Worm (Caenorhabditis elegans) whole organism, L1 larva: ENCODE results near the gene T27F7.12.

Source experiments
- C04F5.9 ChIP-seq: sonication (generic microtip); optimal IDR thresholded peaks from 2 replicates; lab custom pipeline; 2016; ENCODE audit warnings: missing genetic modification characterization, missing compliant biosample characterization
- C16A3.4 ChIP-seq: fragments of 150-350 bp; optimal IDR thresholded peaks from 2 replicates; lab custom pipeline; 2014; ENCODE audit warnings: missing biosample characterization, missing genetic modification characterization
- F16B12.6 ChIP-seq: fragments of 150-350 bp; optimal IDR thresholded peaks from 2 replicates; lab custom pipeline; 2014; ENCODE audit warnings: missing biosample characterization, missing genetic modification characterization
- aha-1 ChIP-seq: fragments of 150-350 bp; optimal IDR thresholded peaks from 2 replicates; lab custom pipeline; 2014; ENCODE audit warnings: missing biosample characterization, missing genetic modification characterization
- alr-1 ChIP-seq: fragments of 200-800 bp; sonication (Bioruptor generic); optimal IDR thresholded peaks from 2 replicates; lab custom pipeline; 2018; ENCODE audit warnings: borderline replicate concordance, mild to moderate bottlenecking, missing genetic modification characterization, missing compliant biosample characterization
- ama-1 ChIP-seq: fragments of 150-350 bp; optimal IDR thresholded peaks from 2 replicates; lab custom pipeline; 2014
- blmp-1 ChIP-seq: fragments of 150-350 bp; optimal IDR thresholded peaks from 2 replicates; lab custom pipeline; 2014; ENCODE audit warnings: missing biosample characterization, missing genetic modification characterization
- ceh-88 ChIP-seq: fragments of 200-800 bp; sonication (Bioruptor generic); IDR thresholded peaks from 2 replicates; pipeline ENCODE4 v1.3.6; 2022; ENCODE audit warnings: missing genetic modification characterization, missing compliant biosample characterization
- dpl-1 ChIP-seq, 3 experiments: fragments of 150-350 bp in 2 of 3; sonication (generic microtip) in 1 of 3; optimal IDR thresholded peaks; 2 replicates each; lab custom pipeline; 2014 to 2017; ENCODE audit warnings: missing biosample characterization in 3 of 3, missing genetic modification characterization in 3 of 3, missing genetic modification reagents in 3 of 3
- efl-1 ChIP-seq, 4 experiments: fragments of 150-350 bp; optimal IDR thresholded peaks in 3 of 4; peaks in 1 of 4; 1 replicate in 1 of 4; 2 replicates in 3 of 4; lab custom pipeline; 2014; ENCODE audit warnings: missing biosample characterization in 2 of 4, missing genetic modification characterization in 2 of 4, missing genetic modification reagents in 2 of 4
- elt-3 ChIP-seq, 6 experiments: fragments of 150-350 bp in 1 of 6; sonication (generic microtip); optimal IDR thresholded peaks; 2 replicates each; lab custom pipeline; 2017 to 2018; ENCODE audit warnings: missing biosample characterization in 6 of 6, missing genetic modification characterization in 6 of 6, inconsistent platforms in 1 of 6
- ets-5 ChIP-seq: fragments of 200-800 bp; sonication (Bioruptor generic); IDR thresholded peaks from 2 replicates; pipeline ENCODE4 v1.3.6; 2022; ENCODE audit warnings: missing genetic modification characterization, missing compliant biosample characterization
- fkh-4 ChIP-seq: sonication (generic microtip); optimal IDR thresholded peaks from 2 replicates; lab custom pipeline; 2016; ENCODE audit warnings: missing compliant biosample characterization, missing genetic modification characterization, borderline replicate concordance
- fkh-8 ChIP-seq: sonication (generic microtip); optimal IDR thresholded peaks from 2 replicates; lab custom pipeline; 2016; ENCODE audit warnings: mild to moderate bottlenecking, missing genetic modification characterization, missing compliant biosample characterization
- hlh-4 ChIP-seq: sonication (generic microtip); optimal IDR thresholded peaks from 2 replicates; lab custom pipeline; 2016; ENCODE audit warnings: mild to moderate bottlenecking, missing genetic modification characterization, missing compliant biosample characterization
- isw-1 ChIP-seq: fragments of 200-800 bp; sonication (Bioruptor generic); IDR thresholded peaks from 2 replicates; pipeline ENCODE4 v1.3.6; 2022; ENCODE audit warnings: missing genetic modification characterization, missing compliant biosample characterization
- jun-1 ChIP-seq: fragments of 150-350 bp; optimal IDR thresholded peaks from 2 replicates; lab custom pipeline; 2014; ENCODE audit warnings: missing biosample characterization, missing genetic modification reagents, missing genetic modification characterization
- lin-13 ChIP-seq: fragments of 150-350 bp; optimal IDR thresholded peaks from 2 replicates; lab custom pipeline; 2014; ENCODE audit warnings: missing biosample characterization, missing genetic modification reagents, missing genetic modification characterization
- lin-14 ChIP-seq: fragments of 200-800 bp; sonication (Bioruptor generic); optimal IDR thresholded peaks from 2 replicates; lab custom pipeline; 2018; ENCODE audit warnings: mild to moderate bottlenecking, missing genetic modification characterization, moderate library complexity, missing compliant biosample characterization
- lin-15B ChIP-seq: fragments of 150-350 bp; sonication (generic microtip); optimal IDR thresholded peaks from 3 replicates; lab custom pipeline; 2014; ENCODE audit warnings: missing biosample characterization, missing genetic modification characterization
- lin-35 ChIP-seq, 2 experiments: fragments of 150-350 bp; optimal IDR thresholded peaks; 2 replicates each; lab custom pipeline; 2014; ENCODE audit warnings: missing biosample characterization in 2 of 2, missing genetic modification characterization in 2 of 2, missing genetic modification reagents in 2 of 2
- lin-39 ChIP-seq: fragments of 150-350 bp; optimal IDR thresholded peaks from 2 replicates; lab custom pipeline; 2014; ENCODE audit warnings: missing biosample characterization, missing genetic modification reagents, missing genetic modification characterization
- lir-3 ChIP-seq: sonication (generic microtip); optimal IDR thresholded peaks from 2 replicates; lab custom pipeline; 2016; ENCODE audit warnings: mild to moderate bottlenecking, missing genetic modification characterization, moderate library complexity, missing compliant biosample characterization; ENCODE audit not compliant: poor library complexity
- lsy-2 ChIP-seq, 2 experiments: fragments of 150-350 bp; optimal IDR thresholded peaks; 2 replicates each; lab custom pipeline; 2014; ENCODE audit warnings: missing biosample characterization in 2 of 2, missing genetic modification characterization in 2 of 2
- mab-9 ChIP-seq: fragments of 200-800 bp; sonication (Bioruptor generic); IDR thresholded peaks from 2 replicates; pipeline ENCODE4 v1.3.6; 2022; ENCODE audit warnings: missing genetic modification reagents, missing genetic modification characterization, missing compliant biosample characterization
- mep-1 ChIP-seq: fragments of 150-350 bp; optimal IDR thresholded peaks from 2 replicates; lab custom pipeline; 2014; ENCODE audit warnings: missing biosample characterization, missing genetic modification characterization
- nhr-11 ChIP-seq: fragments of 150-350 bp; optimal IDR thresholded peaks from 2 replicates; lab custom pipeline; 2014; ENCODE audit warnings: missing biosample characterization, missing genetic modification characterization
- nhr-12 ChIP-seq: sonication (generic microtip); optimal IDR thresholded peaks from 2 replicates; lab custom pipeline; 2017; ENCODE audit warnings: missing biosample characterization, missing genetic modification characterization
- nhr-19 ChIP-seq: fragments of 200-800 bp; sonication (Bioruptor generic); conservative IDR thresholded peaks from 2 replicates; pipeline ENCODE4 v1.3.6; 2022; ENCODE audit warnings: missing genetic modification characterization, missing compliant biosample characterization
- nhr-20 ChIP-seq: sonication (generic microtip); optimal IDR thresholded peaks from 2 replicates; lab custom pipeline; 2016; ENCODE audit warnings: mild to moderate bottlenecking, missing genetic modification characterization, missing compliant biosample characterization
- nhr-237 ChIP-seq: fragments of 150-350 bp; optimal IDR thresholded peaks from 2 replicates; lab custom pipeline; 2014; ENCODE audit warnings: missing biosample characterization, missing genetic modification characterization
- nhr-76 ChIP-seq: sonication (generic microtip); optimal IDR thresholded peaks from 2 replicates; lab custom pipeline; 2017; ENCODE audit warnings: missing biosample characterization, missing genetic modification characterization
- nhr-84 ChIP-seq: sonication (generic microtip); optimal IDR thresholded peaks from 2 replicates; lab custom pipeline; 2017; ENCODE audit warnings: missing biosample characterization, missing genetic modification characterization
- nhr-85 ChIP-seq: sonication (generic microtip); peaks from one replicate; lab custom pipeline; 2016; ENCODE audit warnings: missing genetic modification characterization, inconsistent platforms, missing compliant biosample characterization
- pag-3 ChIP-seq: sonication (generic microtip); optimal IDR thresholded peaks from 2 replicates; lab custom pipeline; 2017; ENCODE audit warnings: missing genetic modification characterization, mild to moderate bottlenecking, missing compliant biosample characterization, antibody characterized with exemption, borderline replicate concordance; ENCODE audit not compliant: insufficient read depth
- pqm-1 ChIP-seq: sonication (generic microtip); optimal IDR thresholded peaks from 3 replicates; lab custom pipeline; 2017; ENCODE audit warnings: missing biosample characterization, missing genetic modification characterization
- rnt-1 ChIP-seq: sonication (generic microtip); optimal IDR thresholded peaks from 2 replicates; lab custom pipeline; 2016; ENCODE audit warnings: mild to moderate bottlenecking, missing genetic modification characterization, moderate library complexity, missing compliant biosample characterization
- skn-1 ChIP-seq: fragments of 150-350 bp; optimal IDR thresholded peaks from 2 replicates; lab custom pipeline; 2014; ENCODE audit warnings: missing biosample characterization, missing genetic modification characterization
- snu-23 ChIP-seq: sonication (generic microtip); optimal IDR thresholded peaks from 2 replicates; lab custom pipeline; 2016; ENCODE audit warnings: missing genetic modification characterization, missing compliant biosample characterization
- sox-4 ChIP-seq: sonication (generic microtip); optimal IDR thresholded peaks from 2 replicates; lab custom pipeline; 2016; ENCODE audit warnings: missing genetic modification characterization, missing compliant biosample characterization
- sup-37 ChIP-seq: fragments of 200-800 bp; sonication (Bioruptor generic); optimal IDR thresholded peaks from 2 replicates; lab custom pipeline; 2018; ENCODE audit warnings: mild to moderate bottlenecking, missing genetic modification characterization, missing compliant biosample characterization
- swsn-7 ChIP-seq: sonication (generic microtip); optimal IDR thresholded peaks from 2 replicates; lab custom pipeline; 2016; ENCODE audit warnings: missing genetic modification characterization, missing compliant biosample characterization
- tlp-1 ChIP-seq: fragments of 150-350 bp; optimal IDR thresholded peaks from 2 replicates; lab custom pipeline; 2014; ENCODE audit warnings: missing biosample characterization, missing genetic modification characterization
- unc-130 ChIP-seq: fragments of 150-350 bp; optimal IDR thresholded peaks from 2 replicates; lab custom pipeline; 2017; ENCODE audit warnings: missing biosample characterization, missing genetic modification characterization, inconsistent platforms
- unc-62 ChIP-seq: fragments of 150-350 bp; optimal IDR thresholded peaks from 2 replicates; lab custom pipeline; 2014; ENCODE audit warnings: missing biosample characterization, missing genetic modification reagents, missing genetic modification characterization
- unc-98 ChIP-seq: fragments of 200-800 bp; sonication (Bioruptor generic); IDR thresholded peaks from 2 replicates; pipeline ENCODE4 v1.3.6; 2022; ENCODE audit warnings: missing genetic modification characterization, missing compliant biosample characterization
- vab-15 ChIP-seq: sonication (generic microtip); optimal IDR thresholded peaks from 2 replicates; lab custom pipeline; 2017; ENCODE audit warnings: missing genotype, mild to moderate bottlenecking, missing genetic modification characterization, missing compliant biosample characterization
- xbp-1 ChIP-seq: sonication (generic microtip); optimal IDR thresholded peaks from 2 replicates; lab custom pipeline; 2016; ENCODE audit warnings: missing genetic modification characterization, missing compliant biosample characterization
- zip-4 ChIP-seq: fragments of 200-800 bp; sonication (Bioruptor generic); optimal IDR thresholded peaks from 2 replicates; lab custom pipeline; 2018; ENCODE audit warnings: mild to moderate bottlenecking, missing genetic modification characterization, moderate library complexity, missing compliant biosample characterization
- ztf-11 ChIP-seq, 2 experiments: sonication (generic microtip); optimal IDR thresholded peaks; 2 replicates each; lab custom pipeline; 2016 to 2017; ENCODE audit warnings: missing genetic modification characterization in 2 of 2, missing biosample characterization in 1 of 2, missing compliant biosample characterization in 1 of 2
- ztf-4 ChIP-seq: fragments of 150-350 bp; optimal IDR thresholded peaks from 2 replicates; lab custom pipeline; 2014; ENCODE audit warnings: missing biosample characterization, missing genetic modification characterization

Gene T27F7.12

ce11 chrII:4955353-4955752 lies 34.5 kb upstream of the T27F7.12 start, which contains the start of gene pbs-3 (continued):
- no peak for TF ChIP-seq pqm-1 (tag; lab: Kevin White, UChicago)
- TF ChIP-seq zip-4 (GFP tag; lab: Kevin White, UChicago), result no peak
- peak; percentile 17 for TF ChIP-seq isw-1 (GFP tag; lab: Robert Waterston, UW)
- peak; percentile 97 for TF ChIP-seq skn-1 (tag; lab: Kevin White, UChicago)
- no peak for TF ChIP-seq fkh-4 (tag; lab: Kevin White, UChicago)
- TF ChIP-seq C04F5.9 (tag; lab: Kevin White, UChicago), result no peak
- peak; percentile 67 for TF ChIP-seq blmp-1 (tag; lab: Kevin White, UChicago)
- TF ChIP-seq nhr-237 (tag; lab: Kevin White, UChicago), result peak; percentile 0
- TF ChIP-seq nhr-85 (tag; lab: Kevin White, UChicago), result no peak
- TF ChIP-seq ztf-4 (tag; lab: Kevin White, UChicago), result no peak
- peak; percentile 49 for TF ChIP-seq nhr-20
- TF ChIP-seq jun-1 (tag; lab: Kevin White, UChicago), result peak; percentile 2
- peak; percentile 55 for TF ChIP-seq lir-3 (tag; lab: Kevin White, UChicago)
- TF ChIP-seq ztf-11 (tag; optimal IDR thresholded peaks at IDR 0.05; lab: Kevin White, UChicago), result peak in 1 of 2 experiments; percentile 57
- TF ChIP-seq unc-98 (GFP tag; lab: Robert Waterston, UW), result no peak
- peak; percentile 53 for TF ChIP-seq lin-14
- TF ChIP-seq xbp-1 (tag; lab: Kevin White, UChicago), result peak; percentile 41
- no peak for TF ChIP-seq tlp-1 (tag; lab: Kevin White, UChicago)
- no peak for TF ChIP-seq nhr-76 (tag; lab: Kevin White, UChicago)
- TF ChIP-seq mab-9, result no peak
- TF ChIP-seq ets-5, result no peak
- TF ChIP-seq nhr-12 (tag; lab: Kevin White, UChicago), result no peak
- TF ChIP-seq lin-13 (GFP tag; lab: Kevin White, UChicago), result peak; percentile 47
- TF ChIP-seq lin-39, result no peak
- no peak for TF ChIP-seq pag-3
- TF ChIP-seq fkh-8 (tag; lab: Kevin White, UChicago), result peak; percentile 65
- 0 out of 2 replicates have a peak, but pooled peaks have one; percentile 5 for TF ChIP-seq nhr-19 (GFP tag; lab: Robert Waterston, UW)
- no peak for TF ChIP-seq nhr-11
- no peak for TF ChIP-seq ceh-88
- TF ChIP-seq rnt-1 (tag; lab: Kevin White, UChicago), result peak; percentile 85
- TF ChIP-seq elt-3 (tag; optimal IDR thresholded peaks at IDR 0.05; lab: Kevin White, UChicago), result peak in 2 of 6 experiments; percentile 42 to 71
- peak; percentile 61 for TF ChIP-seq vab-15 (tag; lab: Kevin White, UChicago)
- peak; percentile 56 for TF ChIP-seq F16B12.6
- TF ChIP-seq aha-1 (tag; lab: Kevin White, UChicago), result no peak
- peak; percentile 37 for TF ChIP-seq swsn-7 (tag; lab: Kevin White, UChicago)

- peak; percentile 37 for TF ChIP-seq lin-15B (tag; lab: Kevin White, UChicago)
- TF ChIP-seq hlh-4 (tag; lab: Kevin White, UChicago), result no peak
- peak; percentile 28 to 71 for TF ChIP-seq lin-35 (GFP tag; optimal IDR thresholded peaks at IDR 0.05; lab: Kevin White, UChicago)
- no peak for TF ChIP-seq nhr-84
- TF ChIP-seq dpl-1 (GFP tag; optimal IDR thresholded peaks at IDR 0.05; lab: Kevin White, UChicago), result peak in 2 of 3 experiments; percentile 46 to 67
- TF ChIP-seq nhr-237 (tag; lab: Kevin White, UChicago), result no peak
- no peak for TF ChIP-seq C16A3.4 (tag; lab: Kevin White, UChicago)
- peak; percentile 40 to 51 for TF ChIP-seq efl-1 (optimal IDR thresholded peaks at IDR 0.05; lab: Kevin White, UChicago)
- TF ChIP-seq efl-1 (GFP tag; optimal IDR thresholded peaks at IDR 0.05 in 1 of 2; lab: Kevin White, UChicago), result peak; percentile 51 to 55
- TF ChIP-seq rnt-1 (tag; lab: Kevin White, UChicago), result peak; percentile 13
- no peak for TF ChIP-seq nhr-12 (tag; lab: Kevin White, UChicago)
- no peak for TF ChIP-seq sup-37
- TF ChIP-seq mep-1 (tag; lab: Kevin White, UChicago), result peak; percentile 40
- peak; percentile 7 for TF ChIP-seq blmp-1 (tag; lab: Kevin White, UChicago)
- no peak for TF ChIP-seq unc-62 (GFP tag; lab: Kevin White, UChicago)
- peak; percentile 22 for TF ChIP-seq lin-14
- TF ChIP-seq lsy-2 (tag; optimal IDR thresholded peaks at IDR 0.05; lab: Kevin White, UChicago), result peak; percentile 12 to 46
- no peak for TF ChIP-seq alr-1 (tag; lab: Kevin White, UChicago)
- no peak for TF ChIP-seq unc-130 (tag; lab: Kevin White, UChicago)
- peak; percentile 12 for TF ChIP-seq snu-23 (GFP tag; lab: Kevin White, UChicago)
- TF ChIP-seq ama-1 (lab: Kevin White, UChicago), result no peak
- TF ChIP-seq sox-4 (tag; lab: Kevin White, UChicago), result no peak
Observed at ce11 chrII:4959719-4960118, 30.2 kb upstream of the T27F7.12 start, which contains the start of gene ulp-2. ulp-2 (minus strand) TSS chrII:4959876.
